Fruit fly (Drosophila melanogaster): Measurements from ENCODE around the gene pnt.

The pnt gene

dm6 chr3R:23347432-23348305 lies 1.7 kb upstream of the pnt start, which contains the start of gene PolE1:
PolE1 (plus strand) TSS chr3R:23348128.
- TF ChIP-seq insv (optimal IDR thresholded peaks at IDR 0.05) = no peak
- TF ChIP-seq Myc (optimal IDR thresholded peaks at IDR 0.05) = no peak
- TF ChIP-seq Sin3A (optimal IDR thresholded peaks at IDR 0.05) = no peak
- no peak for TF ChIP-seq psq (optimal IDR thresholded peaks at IDR 0.05)

dm6 chr3R:23346893-23347396 lies 978 bp upstream of the pnt start:
- no peak for TF ChIP-seq Myc (optimal IDR thresholded peaks at IDR 0.05)
- TF ChIP-seq insv (optimal IDR thresholded peaks at IDR 0.05) = no peak
- TF ChIP-seq psq (optimal IDR thresholded peaks at IDR 0.05) = no peak
- TF ChIP-seq ttk (optimal IDR thresholded peaks at IDR 0.05) = no peak
- no peak for TF ChIP-seq h (optimal IDR thresholded peaks at IDR 0.05)
- no peak for TF ChIP-seq Sin3A (optimal IDR thresholded peaks at IDR 0.05)

dm6 chr3R:23345057-23345776 lies 750 bp downstream of the pnt start:
- TF ChIP-seq ttk (optimal IDR thresholded peaks at IDR 0.05) = no peak
- no peak for TF ChIP-seq Myc (optimal IDR thresholded peaks at IDR 0.05)
- no peak for TF ChIP-seq insv (optimal IDR thresholded peaks at IDR 0.05)
- TF ChIP-seq Sin3A (optimal IDR thresholded peaks at IDR 0.05) = no peak
- no peak for TF ChIP-seq psq (optimal IDR thresholded peaks at IDR 0.05)
- no peak for TF ChIP-seq h (optimal IDR thresholded peaks at IDR 0.05)

dm6 chr3R:23343707-23344310 lies 2.2 kb downstream of the pnt start:
- TF ChIP-seq Sin3A (optimal IDR thresholded peaks at IDR 0.05) (no peak), insv (optimal IDR thresholded peaks at IDR 0.05) (no peak), ttk (optimal IDR thresholded peaks at IDR 0.05) (no peak), h (optimal IDR thresholded peaks at IDR 0.05) (no peak), Myc (optimal IDR thresholded peaks at IDR 0.05) (no peak), psq (optimal IDR thresholded peaks at IDR 0.05) (no peak)

- no peak for TF ChIP-seq ttk (optimal IDR thresholded peaks at IDR 0.05)
- TF ChIP-seq insv (optimal IDR thresholded peaks at IDR 0.05) = no peak
- TF ChIP-seq Myc (optimal IDR thresholded peaks at IDR 0.05) = no peak
- TF ChIP-seq psq (optimal IDR thresholded peaks at IDR 0.05) = no peak
- no peak for TF ChIP-seq Sin3A (optimal IDR thresholded peaks at IDR 0.05)
- TF ChIP-seq h (optimal IDR thresholded peaks at IDR 0.05) = no peak
These were observed 4.1 kb downstream of the pnt start for dm6 chr3R:23341769-23342352.

dm6 chr3R:23340621-23341020 lies 5.3 kb downstream of the pnt start:
- no peak for TF ChIP-seq Sin3A (optimal IDR thresholded peaks at IDR 0.05)
- TF ChIP-seq psq (optimal IDR thresholded peaks at IDR 0.05) = no peak
- no peak for TF ChIP-seq ttk (optimal IDR thresholded peaks at IDR 0.05)
- no peak for TF ChIP-seq insv (optimal IDR thresholded peaks at IDR 0.05)
- TF ChIP-seq Myc (optimal IDR thresholded peaks at IDR 0.05) = no peak
- no peak for TF ChIP-seq h (optimal IDR thresholded peaks at IDR 0.05)

dm6 chr3R:23338290-23338689 lies 7.7 kb downstream of the pnt start:
- TF ChIP-seq insv (optimal IDR thresholded peaks at IDR 0.05) = no peak
- no peak for TF ChIP-seq psq (optimal IDR thresholded peaks at IDR 0.05)
- TF ChIP-seq h (optimal IDR thresholded peaks at IDR 0.05) = no peak
- no peak for TF ChIP-seq Myc (optimal IDR thresholded peaks at IDR 0.05)
- TF ChIP-seq Sin3A (optimal IDR thresholded peaks at IDR 0.05) = no peak
- TF ChIP-seq ttk (optimal IDR thresholded peaks at IDR 0.05) = no peak

dm6 chr3R:23337183-23337825 lies 8.7 kb downstream of the pnt start:
- TF ChIP-seq Sin3A (optimal IDR thresholded peaks at IDR 0.05) = no peak
- no peak for TF ChIP-seq h (optimal IDR thresholded peaks at IDR 0.05)
- no peak for TF ChIP-seq Myc (optimal IDR thresholded peaks at IDR 0.05)
- TF ChIP-seq ttk (optimal IDR thresholded peaks at IDR 0.05) = no peak
- TF ChIP-seq insv (optimal IDR thresholded peaks at IDR 0.05) = no peak
- TF ChIP-seq psq (optimal IDR thresholded peaks at IDR 0.05) = no peak

- no peak for TF ChIP-seq Myc (optimal IDR thresholded peaks at IDR 0.05)
- no peak for TF ChIP-seq insv (optimal IDR thresholded peaks at IDR 0.05)
- no peak for TF ChIP-seq psq (optimal IDR thresholded peaks at IDR 0.05)
- TF ChIP-seq ttk (optimal IDR thresholded peaks at IDR 0.05) = no peak
- no peak for TF ChIP-seq h (optimal IDR thresholded peaks at IDR 0.05)
- no peak for TF ChIP-seq Sin3A (optimal IDR thresholded peaks at IDR 0.05)
These were observed 9.5 kb downstream of the pnt start for dm6 chr3R:23336513-23336912.

dm6 chr3R:23335577-23335976 lies 10.4 kb downstream of the pnt start:
- TF ChIP-seq psq (optimal IDR thresholded peaks at IDR 0.05) (no peak), Myc (optimal IDR thresholded peaks at IDR 0.05) (no peak), ttk (optimal IDR thresholded peaks at IDR 0.05) (no peak), insv (optimal IDR thresholded peaks at IDR 0.05) (no peak), Sin3A (optimal IDR thresholded peaks at IDR 0.05) (no peak), h (optimal IDR thresholded peaks at IDR 0.05) (no peak)

- TF ChIP-seq psq (optimal IDR thresholded peaks at IDR 0.05) = peak; percentile 3
- TF ChIP-seq Sin3A (optimal IDR thresholded peaks at IDR 0.05) = no peak
- TF ChIP-seq ttk (optimal IDR thresholded peaks at IDR 0.05) = no peak
- TF ChIP-seq insv (optimal IDR thresholded peaks at IDR 0.05) = no peak
These were observed 11.1 kb downstream of the pnt start for dm6 chr3R:23334866-23335265.

Measured in Kc167 (cell line).